Fruit fly (Drosophila melanogaster) whole organism, adult: ENCODE data around the gene CG32811.

ENCODE experiments used
- CG11617 ChIP-seq: fragments of 200-800 bp; sonication (Bioruptor generic); optimal IDR thresholded peaks from 2 replicates; lab custom pipeline; 2017; ENCODE audit warnings: mild to moderate bottlenecking, missing biosample characterization, missing genetic modification reagents, missing genetic modification characterization
- CG12768 ChIP-seq: fragments of 200-800 bp; sonication (Bioruptor generic); optimal IDR thresholded peaks from 2 replicates; lab custom pipeline; 2017; ENCODE audit warnings: missing biosample characterization, missing genetic modification characterization, mild to moderate bottlenecking, moderate library complexity, missing genetic modification reagents
- CG14711 ChIP-seq: fragments of 200-800 bp; sonication (Bioruptor generic); optimal IDR thresholded peaks from 2 replicates; lab custom pipeline; 2018; ENCODE audit warnings: missing biosample characterization, mild to moderate bottlenecking, missing genetic modification characterization, moderate library complexity
- CG1620 ChIP-seq: fragments of 200-800 bp; sonication (Bioruptor generic); optimal IDR thresholded peaks from 2 replicates; lab custom pipeline; 2016; ENCODE audit warnings: missing biosample characterization, missing genetic modification characterization
- CG33017 ChIP-seq: fragments of 200-800 bp; sonication (Bioruptor generic); optimal IDR thresholded peaks from 2 replicates; lab custom pipeline; 2018; ENCODE audit warnings: missing biosample characterization, mild to moderate bottlenecking, missing genetic modification characterization, moderate library complexity
- CG5204 ChIP-seq: fragments of 200-800 bp; sonication (Bioruptor generic); optimal IDR thresholded peaks from 2 replicates; lab custom pipeline; 2016; ENCODE audit warnings: missing biosample characterization, missing genetic modification characterization
- CG7045 ChIP-seq: fragments of 200-800 bp; sonication (Bioruptor generic); optimal IDR thresholded peaks from 2 replicates; lab custom pipeline; 2017; ENCODE audit warnings: missing biosample characterization, mild to moderate bottlenecking, missing genetic modification characterization
- CG7101 ChIP-seq: fragments of 200-800 bp; sonication (Bioruptor generic); optimal IDR thresholded peaks from 2 replicates; lab custom pipeline; 2018; ENCODE audit warnings: missing biosample characterization, mild to moderate bottlenecking, missing genetic modification characterization, moderate library complexity
- Clk ChIP-seq: fragments of 200-800 bp; sonication (Bioruptor generic); optimal IDR thresholded peaks from 2 replicates; lab custom pipeline; 2017; ENCODE audit warnings: missing biosample characterization, missing genetic modification characterization
- Crg-1 ChIP-seq: fragments of 200-800 bp; sonication (Bioruptor generic); optimal IDR thresholded peaks from 2 replicates; lab custom pipeline; 2016; ENCODE audit warnings: missing biosample characterization, missing genetic modification characterization
- Hr96 ChIP-seq: fragments of 200-800 bp; sonication (Bioruptor generic); optimal IDR thresholded peaks from 2 replicates; lab custom pipeline; 2016; ENCODE audit warnings: missing biosample characterization, missing genetic modification characterization
- Mnt ChIP-seq: fragments of 200-800 bp; sonication (Bioruptor generic); optimal IDR thresholded peaks from 2 replicates; lab custom pipeline; 2016; ENCODE audit warnings: missing biosample characterization, mild to moderate bottlenecking, missing genetic modification characterization
- bab1 ChIP-seq: fragments of 200-800 bp; sonication (Bioruptor generic); optimal IDR thresholded peaks from 3 replicates; lab custom pipeline; 2019; ENCODE audit warnings: missing biosample characterization, mild to moderate bottlenecking, missing genetic modification characterization, moderate library complexity
- cic ChIP-seq: fragments of 200-800 bp; sonication (Bioruptor generic); optimal IDR thresholded peaks from 2 replicates; lab custom pipeline; 2017; ENCODE audit warnings: missing biosample characterization, mild to moderate bottlenecking, missing genetic modification characterization, moderate library complexity
- cnc ChIP-seq, 2 experiments: fragments of >200 bp; optimal IDR thresholded peaks; 2 replicates each; lab custom pipeline; 2017
- kay ChIP-seq: fragments of 200-800 bp; sonication (Bioruptor generic); peaks from one replicate; lab custom pipeline; 2016; ENCODE audit warnings: missing biosample characterization, missing genetic modification characterization, borderline replicate concordance
- ovo ChIP-seq: fragments of 200-800 bp; sonication (Bioruptor generic); optimal IDR thresholded peaks from 2 replicates; lab custom pipeline; 2016; ENCODE audit warnings: missing biosample characterization, missing genetic modification characterization
- pad ChIP-seq: fragments of 200-800 bp; sonication (Bioruptor generic); optimal IDR thresholded peaks from 3 replicates; lab custom pipeline; 2017; ENCODE audit warnings: missing biosample characterization, missing genetic modification characterization, mild to moderate bottlenecking, moderate library complexity, missing genetic modification reagents
- tj ChIP-seq: fragments of 200-800 bp; sonication (Bioruptor generic); optimal IDR thresholded peaks from 3 replicates; lab custom pipeline; 2017; ENCODE audit warnings: missing biosample characterization, mild to moderate bottlenecking, missing genetic modification characterization, moderate library complexity
- toe ChIP-seq: fragments of 200-800 bp; sonication (Bioruptor generic); optimal IDR thresholded peaks from 2 replicates; lab custom pipeline; 2016; ENCODE audit warnings: missing biosample characterization, missing genetic modification characterization

Gene CG32811

dm6 chrX:1267625-1268024 is 30.6 kb downstream of the CG32811 start:
- TF ChIP-seq CG33017 (tag; lab: Kevin White, UChicago) (no peak), Crg-1 (GFP tag; lab: Kevin White, UChicago) (no peak), CG14711 (tag; lab: Kevin White, UChicago) (no peak), CG5204 (GFP tag; lab: Kevin White, UChicago) (no peak), bab1 (GFP tag; lab: Kevin White, UChicago) (no peak), CG7045 (GFP tag; lab: Kevin White, UChicago) (no peak), pad (GFP tag; lab: Kevin White, UChicago) (peak; percentile 63), CG1620 (GFP tag; lab: Kevin White, UChicago) (no peak), Clk (GFP tag; lab: Kevin White, UChicago) (no peak), ovo (GFP tag; lab: Kevin White, UChicago) (no peak), toe (GFP tag; lab: Kevin White, UChicago) (no peak), tj (GFP tag; lab: Kevin White, UChicago) (peak; percentile 64), Hr96 (GFP tag; lab: Kevin White, UChicago) (no peak), CG11617 (GFP tag; lab: Kevin White, UChicago) (no peak), kay (GFP tag; lab: Kevin White, UChicago) (no peak), cic (no peak)

DNA sequence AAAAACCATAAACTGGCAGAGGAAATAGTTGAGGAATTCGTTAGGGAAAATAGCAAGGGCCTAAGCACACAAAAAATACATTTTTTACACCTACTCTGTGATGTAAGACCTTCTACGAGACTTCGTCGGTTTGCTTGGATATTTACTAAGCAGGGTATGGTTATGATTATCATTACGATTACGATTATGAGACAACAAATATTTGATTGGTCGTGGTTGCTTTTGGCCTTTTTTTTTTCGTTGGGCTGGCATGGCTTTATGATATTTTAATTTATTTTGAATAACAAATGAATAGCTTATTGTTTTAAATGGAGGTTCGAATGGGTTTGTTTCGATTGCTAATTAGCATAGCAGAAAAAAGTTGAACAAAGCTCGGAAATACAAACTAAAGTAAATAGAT is 33.6 kb downstream of the CG32811 start:
- TF ChIP-seq CG7101 (tag; lab: Kevin White, UChicago) (no peak), pad (GFP tag; lab: Kevin White, UChicago) (no peak), CG1620 (GFP tag; lab: Kevin White, UChicago) (no peak)

DNA sequence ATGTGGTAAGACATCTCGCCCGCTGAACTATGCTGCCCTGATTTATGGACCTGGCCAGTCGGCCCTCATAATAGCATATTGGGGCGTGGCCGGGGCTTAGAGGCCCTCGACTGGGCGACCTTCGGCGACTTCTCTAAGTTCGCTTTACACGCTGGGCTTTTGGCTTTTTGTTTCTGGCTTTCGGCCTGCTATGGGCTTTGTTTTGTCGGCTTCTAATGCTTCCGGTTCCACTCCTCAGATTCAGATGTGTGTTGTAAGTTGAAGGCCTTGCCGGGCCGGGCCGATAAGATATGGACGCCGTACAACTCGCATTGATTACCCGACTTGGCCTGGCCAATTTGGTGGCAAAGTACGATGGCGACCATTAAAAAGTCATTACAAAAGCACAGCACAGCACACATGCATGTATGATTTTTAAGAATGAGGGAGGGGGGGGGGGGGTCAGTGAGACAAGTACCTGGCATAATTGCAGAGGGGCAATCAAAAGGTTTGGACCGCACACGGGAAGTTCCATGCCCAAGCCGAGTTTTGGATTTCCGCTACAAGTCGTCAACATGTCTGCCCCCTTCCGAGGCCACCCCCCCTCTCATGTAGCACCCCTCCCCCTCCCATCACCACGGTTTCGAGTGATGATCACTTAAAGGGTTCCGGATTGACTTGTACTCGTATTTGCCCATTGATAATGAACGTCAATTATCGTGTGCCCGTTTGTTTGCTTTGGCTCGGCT is 35.5 kb downstream of the CG32811 start:
- TF ChIP-seq cnc (optimal IDR thresholded peaks at IDR 0.05; lab: Kevin White, UChicago), result no peak
- no peak for TF ChIP-seq CG1620 (GFP tag; lab: Kevin White, UChicago)
- TF ChIP-seq Mnt (GFP tag; lab: Kevin White, UChicago), result no peak
- TF ChIP-seq CG7045 (GFP tag; lab: Kevin White, UChicago), result no peak
- no peak for TF ChIP-seq tj (GFP tag; lab: Kevin White, UChicago)
- TF ChIP-seq Crg-1 (GFP tag; lab: Kevin White, UChicago), result no peak

DNA sequence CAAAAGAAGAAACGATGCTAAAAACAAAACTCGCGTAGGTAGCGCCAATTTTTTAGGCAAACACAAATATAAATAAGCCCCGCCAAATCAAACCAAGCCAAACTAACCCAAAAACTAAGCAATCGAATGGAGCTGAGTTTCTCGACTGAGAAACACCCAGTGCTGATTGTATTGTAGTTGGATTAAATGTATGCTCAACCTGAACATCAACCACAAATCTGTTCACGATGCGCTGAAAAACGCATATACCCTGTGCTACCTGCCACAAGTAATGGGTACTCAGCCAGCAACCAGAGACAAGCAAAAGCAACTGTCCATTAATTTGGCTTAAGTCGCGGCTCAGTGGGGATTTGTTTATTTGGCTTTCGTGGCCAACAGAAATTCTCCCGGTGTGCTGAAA is 37.9 kb downstream of the CG32811 start:
- TF ChIP-seq tj (GFP tag; lab: Kevin White, UChicago) (no peak), kay (GFP tag; lab: Kevin White, UChicago) (no peak), Hr96 (GFP tag; lab: Kevin White, UChicago) (no peak), bab1 (GFP tag; lab: Kevin White, UChicago) (no peak)

dm6 chrX:1256742-1257441 is 41.3 kb downstream of the CG32811 start:
- TF ChIP-seq CG14711 (tag; lab: Kevin White, UChicago), result no peak
- TF ChIP-seq ovo (GFP tag; lab: Kevin White, UChicago), result no peak
- no peak for TF ChIP-seq CG11617 (GFP tag; lab: Kevin White, UChicago)
- TF ChIP-seq Hr96 (GFP tag; lab: Kevin White, UChicago), result no peak
- no peak for TF ChIP-seq tj (GFP tag; lab: Kevin White, UChicago)
- no peak for TF ChIP-seq CG7101 (tag; lab: Kevin White, UChicago)
- TF ChIP-seq Crg-1 (GFP tag; lab: Kevin White, UChicago), result no peak
- TF ChIP-seq CG12768 (GFP tag; lab: Kevin White, UChicago), result no peak
- no peak for TF ChIP-seq cnc (optimal IDR thresholded peaks at IDR 0.05; lab: Kevin White, UChicago)

dm6 chrX:1256131-1256530 is 42.1 kb downstream of the CG32811 start:
- TF ChIP-seq cic, result no peak
- no peak for TF ChIP-seq CG12768 (GFP tag; lab: Kevin White, UChicago)
- TF ChIP-seq CG33017 (tag; lab: Kevin White, UChicago), result no peak
- TF ChIP-seq cnc (optimal IDR thresholded peaks at IDR 0.05; lab: Kevin White, UChicago), result no peak
- TF ChIP-seq Clk (GFP tag; lab: Kevin White, UChicago), result no peak
- TF ChIP-seq bab1 (GFP tag; lab: Kevin White, UChicago), result no peak
- TF ChIP-seq toe (GFP tag; lab: Kevin White, UChicago), result no peak
- TF ChIP-seq CG5204 (GFP tag; lab: Kevin White, UChicago), result no peak
- no peak for TF ChIP-seq tj (GFP tag; lab: Kevin White, UChicago)
- no peak for TF ChIP-seq Hr96 (GFP tag; lab: Kevin White, UChicago)
- no peak for TF ChIP-seq Crg-1 (GFP tag; lab: Kevin White, UChicago)
- TF ChIP-seq CG11617 (GFP tag; lab: Kevin White, UChicago), result no peak
- TF ChIP-seq ovo (GFP tag; lab: Kevin White, UChicago), result no peak
- TF ChIP-seq CG14711 (tag; lab: Kevin White, UChicago), result no peak
- TF ChIP-seq kay (GFP tag; lab: Kevin White, UChicago), result no peak
- no peak for TF ChIP-seq CG7101 (tag; lab: Kevin White, UChicago)
- TF ChIP-seq CG1620 (GFP tag; lab: Kevin White, UChicago), result no peak
- TF ChIP-seq pad (GFP tag; lab: Kevin White, UChicago), result no peak
- no peak for TF ChIP-seq CG7045 (GFP tag; lab: Kevin White, UChicago)
